Fruit fly (Drosophila melanogaster): ENCODE data around the gene Ravus.

DNA sequence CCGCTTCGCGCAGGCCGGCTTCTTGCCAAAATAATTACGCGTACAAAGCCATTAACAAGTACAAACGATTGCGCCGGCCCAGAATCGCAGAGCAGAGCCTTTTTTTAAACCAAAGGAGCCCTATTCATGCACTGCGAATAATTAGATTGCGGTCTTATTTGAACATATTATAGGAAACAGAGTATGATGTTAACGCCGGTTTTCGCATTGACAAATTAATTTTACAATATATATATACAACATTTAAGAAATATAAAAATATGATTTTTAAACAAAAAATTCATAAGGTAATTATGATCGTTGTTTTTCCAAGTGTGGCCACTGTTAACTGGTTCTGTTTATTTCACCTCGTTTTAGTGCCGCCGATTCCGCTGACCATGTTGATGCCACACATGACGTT, 48.8 kb downstream of the Ravus start:
- TF ChIP-seq psq (optimal IDR thresholded peaks at IDR 0.05) (no peak), CG8478 (optimal IDR thresholded peaks at IDR 0.05) (no peak), pan (optimal IDR thresholded peaks at IDR 0.05) (no peak), Dll (optimal IDR thresholded peaks at IDR 0.05) (no peak), usp (GFP tag; optimal IDR thresholded peaks at IDR 0.05) (no peak)

All from whole organism.